Worm (Caenorhabditis elegans) whole organism, L4 larva: ENCODE data around the gene eelo-1.

Experiments
- F26F4.8 ChIP-seq: fragments of 200-800 bp; sonication (Bioruptor generic); conservative IDR thresholded peaks from 2 replicates; pipeline ENCODE4 v1.3.6; 2022; ENCODE audit warnings: missing genetic modification characterization, missing compliant biosample characterization
- F49E8.2 ChIP-seq: sonication (generic microtip); optimal IDR thresholded peaks from 2 replicates; lab custom pipeline; 2016; ENCODE audit warnings: missing compliant biosample characterization, mild to moderate bottlenecking, missing genetic modification characterization, borderline replicate concordance
- Y75B8A.6 ChIP-seq: fragments of 200-800 bp; sonication (Bioruptor generic); IDR thresholded peaks from 2 replicates; pipeline ENCODE4 v1.3.6; 2022; ENCODE audit warnings: missing genetic modification reagents, missing genetic modification characterization, missing compliant biosample characterization
- ZK337.2 ChIP-seq: fragments of 200-800 bp; sonication (Bioruptor generic); IDR thresholded peaks from 2 replicates; pipeline ENCODE4 v1.3.6; 2022; ENCODE audit warnings: missing genetic modification reagents, missing genetic modification characterization, missing compliant biosample characterization
- aha-1 ChIP-seq: fragments of 150-350 bp; peaks from one replicate; lab custom pipeline; 2014; ENCODE audit warnings: missing biosample characterization, missing genetic modification characterization
- ceh-20 ChIP-seq: fragments of 200-800 bp; sonication (Bioruptor generic); IDR thresholded peaks from 2 replicates; pipeline ENCODE4 v1.3.6; 2022; ENCODE audit warnings: missing genetic modification reagents, missing genetic modification characterization, missing compliant biosample characterization
- ceh-28 ChIP-seq: fragments of 150-350 bp; optimal IDR thresholded peaks from 2 replicates; lab custom pipeline; 2014; ENCODE audit warnings: missing biosample characterization, missing genetic modification reagents, missing genetic modification characterization
- cey-2 ChIP-seq: sonication (generic microtip); optimal IDR thresholded peaks from 3 replicates; lab custom pipeline; 2017; ENCODE audit warnings: missing genetic modification characterization, mild to moderate bottlenecking, missing compliant biosample characterization, antibody characterized with exemption, borderline replicate concordance; ENCODE audit not compliant: insufficient read depth
- daf-16 ChIP-seq, 3 experiments: sonication (generic microtip); optimal IDR thresholded peaks; 2 replicates each; lab custom pipeline; 2016 to 2017; ENCODE audit warnings: missing genetic modification characterization in 3 of 3, missing genetic modification reagents in 3 of 3, mild to moderate bottlenecking in 2 of 3, missing compliant biosample characterization in 2 of 3, missing biosample characterization in 1 of 3, moderate library complexity in 1 of 3
- daf-19 ChIP-seq: fragments of 200-800 bp; sonication (Bioruptor generic); conservative IDR thresholded peaks from 2 replicates; pipeline ENCODE4 v1.3.6; 2022; ENCODE audit warnings: missing genetic modification characterization, missing compliant biosample characterization
- dpl-1 ChIP-seq: fragments of 150-350 bp; optimal IDR thresholded peaks from 2 replicates; lab custom pipeline; 2014; ENCODE audit warnings: missing biosample characterization, missing genetic modification reagents, missing genetic modification characterization
- egl-27 ChIP-seq: sonication (generic microtip); optimal IDR thresholded peaks from 3 replicates; lab custom pipeline; 2017; ENCODE audit warnings: missing biosample characterization, missing genetic modification reagents, missing genetic modification characterization
- hif-1 ChIP-seq, 2 experiments: sonication (generic microtip); optimal IDR thresholded peaks; 2 replicates each; lab custom pipeline; 2016 to 2017; ENCODE audit warnings: missing compliant biosample characterization in 2 of 2, missing genetic modification characterization in 2 of 2, missing genetic modification reagents in 2 of 2, missing genotype in 2 of 2, mild to moderate bottlenecking in 1 of 2
- hlh-30 ChIP-seq: sonication (generic microtip); optimal IDR thresholded peaks from 2 replicates; lab custom pipeline; 2017; ENCODE audit warnings: antibody characterized with exemption, mild to moderate bottlenecking, missing genetic modification characterization, missing compliant biosample characterization; ENCODE audit not compliant: insufficient read depth
- hmg-1.1 ChIP-seq: fragments of 200-800 bp; sonication (Bioruptor generic); IDR thresholded peaks from 2 replicates; pipeline ENCODE4 v1.3.6; 2022; ENCODE audit warnings: missing genetic modification reagents, missing genetic modification characterization, missing compliant biosample characterization
- lin-1 ChIP-seq: fragments of 200-800 bp; sonication (Bioruptor generic); IDR thresholded peaks from 2 replicates; pipeline ENCODE4 v1.3.6; 2022; ENCODE audit warnings: missing genetic modification reagents, missing genetic modification characterization, missing compliant biosample characterization
- lin-13 ChIP-seq: fragments of 150-350 bp; optimal IDR thresholded peaks from 2 replicates; lab custom pipeline; 2014; ENCODE audit warnings: missing biosample characterization, missing genetic modification reagents, missing genetic modification characterization
- lin-38 ChIP-seq: fragments of 200-800 bp; sonication (Bioruptor generic); IDR thresholded peaks from 2 replicates; pipeline ENCODE4 v1.3.6; 2022; ENCODE audit warnings: missing genetic modification reagents, missing genetic modification characterization, missing compliant biosample characterization
- lsy-2 ChIP-seq, 2 experiments: fragments of 150-350 bp in 1 of 2; sonication (generic microtip) in 1 of 2; optimal IDR thresholded peaks; 2 replicates each; lab custom pipeline; 2014 to 2017; ENCODE audit warnings: missing biosample characterization in 2 of 2, missing genetic modification characterization in 2 of 2
- mep-1 ChIP-seq: fragments of 150-350 bp; sonication (generic microtip); optimal IDR thresholded peaks from 3 replicates; lab custom pipeline; 2014; ENCODE audit warnings: missing biosample characterization, missing genetic modification characterization
- mes-2 ChIP-seq: sonication (generic microtip); optimal IDR thresholded peaks from 2 replicates; lab custom pipeline; 2016; ENCODE audit warnings: missing genotype, mild to moderate bottlenecking, missing genetic modification characterization, missing compliant biosample characterization; ENCODE audit not compliant: poor library complexity, severe bottlenecking
- nhr-102 ChIP-seq: sonication (generic microtip); optimal IDR thresholded peaks from 2 replicates; lab custom pipeline; 2016; ENCODE audit warnings: mild to moderate bottlenecking, missing genetic modification characterization, moderate library complexity, missing compliant biosample characterization
- nhr-25 ChIP-seq: sonication (generic microtip); optimal IDR thresholded peaks from 2 replicates; lab custom pipeline; 2017; ENCODE audit warnings: missing genetic modification characterization, mild to moderate bottlenecking, missing compliant biosample characterization, antibody characterized with exemption, moderate library complexity, borderline replicate concordance; ENCODE audit not compliant: insufficient read depth
- nhr-28 ChIP-seq: fragments of 150-350 bp; optimal IDR thresholded peaks from 2 replicates; lab custom pipeline; 2014; ENCODE audit warnings: missing biosample characterization, missing genetic modification characterization
- nhr-48 ChIP-seq: sonication (generic microtip); optimal IDR thresholded peaks from 2 replicates; lab custom pipeline; 2016; ENCODE audit warnings: mild to moderate bottlenecking, missing genetic modification characterization, missing compliant biosample characterization
- nhr-76 ChIP-seq: fragments of 150-350 bp; optimal IDR thresholded peaks from 2 replicates; lab custom pipeline; 2014; ENCODE audit warnings: missing biosample characterization, missing genetic modification characterization
- pha-4 ChIP-seq, 2 experiments: fragments of 150-350 bp in 1 of 2; fragments of 200-800 bp in 1 of 2; sonication (Bioruptor generic) in 1 of 2; IDR thresholded peaks in 1 of 2; optimal IDR thresholded peaks in 1 of 2; 2 replicates each; pipeline versions ENCODE4 v1.3.6 to Lab custom; 2014 to 2022; ENCODE audit warnings: missing genetic modification characterization in 2 of 2, missing genetic modification reagents in 2 of 2, missing biosample characterization in 1 of 2, missing compliant biosample characterization in 1 of 2
- pqm-1 ChIP-seq: sonication (generic microtip); optimal IDR thresholded peaks from 2 replicates; lab custom pipeline; 2017; ENCODE audit warnings: missing biosample characterization, missing genetic modification characterization
- saeg-2 ChIP-seq: fragments of 200-800 bp; sonication (Bioruptor generic); IDR thresholded peaks from 2 replicates; pipeline ENCODE4 v1.3.6; 2022; ENCODE audit warnings: missing genetic modification reagents, missing genetic modification characterization, missing compliant biosample characterization
- sdz-12 ChIP-seq: fragments of 200-800 bp; sonication (Bioruptor generic); optimal IDR thresholded peaks from 2 replicates; lab custom pipeline; 2018; ENCODE audit warnings: mild to moderate bottlenecking, missing genetic modification characterization, missing compliant biosample characterization
- skn-1 ChIP-seq: fragments of 150-350 bp; optimal IDR thresholded peaks from 2 replicates; lab custom pipeline; 2014; ENCODE audit warnings: missing biosample characterization, missing genetic modification characterization
- snpc-1.2 ChIP-seq: fragments of 200-800 bp; sonication (Bioruptor generic); IDR thresholded peaks from 2 replicates; pipeline ENCODE4 v1.3.6; 2022; ENCODE audit warnings: missing genetic modification reagents, missing genetic modification characterization, missing compliant biosample characterization
- spr-1 ChIP-seq: sonication (generic microtip); optimal IDR thresholded peaks from 2 replicates; lab custom pipeline; 2016; ENCODE audit warnings: mild to moderate bottlenecking, missing genetic modification characterization, missing compliant biosample characterization
- tra-1 ChIP-seq: fragments of 200-800 bp; sonication (Bioruptor generic); IDR thresholded peaks from 2 replicates; pipeline ENCODE4 v1.3.6; 2022; ENCODE audit warnings: missing genetic modification reagents, missing genetic modification characterization, missing compliant biosample characterization
- unc-130 ChIP-seq: sonication (generic microtip); optimal IDR thresholded peaks from 2 replicates; lab custom pipeline; 2016; ENCODE audit warnings: missing genetic modification reagents, missing genetic modification characterization, missing compliant biosample characterization
- unc-39 ChIP-seq: sonication (generic microtip); optimal IDR thresholded peaks from 2 replicates; lab custom pipeline; 2017; ENCODE audit warnings: missing biosample characterization, missing genetic modification characterization
- unc-62 ChIP-seq, 3 experiments: fragments of 150-350 bp in 1 of 3; sonication (generic microtip); optimal IDR thresholded peaks in 2 of 3; peaks in 1 of 3; 1 replicate in 1 of 3; 2 replicates in 2 of 3; lab custom pipeline; 2014 to 2017; ENCODE audit warnings: missing biosample characterization in 3 of 3, missing genetic modification characterization in 3 of 3, missing genetic modification reagents in 3 of 3, missing genotype in 1 of 3
- vab-7 ChIP-seq: fragments of 200-800 bp; sonication (Bioruptor generic); IDR thresholded peaks from 2 replicates; pipeline ENCODE4 v1.3.6; 2022; ENCODE audit warnings: missing genetic modification reagents, missing genetic modification characterization, missing compliant biosample characterization
- zfp-3 ChIP-seq: fragments of 200-800 bp; sonication (Bioruptor generic); conservative IDR thresholded peaks from 2 replicates; pipeline ENCODE4 v1.3.6; 2022; ENCODE audit warnings: missing genetic modification reagents, missing genetic modification characterization, missing compliant biosample characterization
- zip-2 ChIP-seq: fragments of 150-350 bp; optimal IDR thresholded peaks from 2 replicates; lab custom pipeline; 2014; ENCODE audit warnings: missing biosample characterization, missing genetic modification characterization
- ztf-11 ChIP-seq: fragments of 150-350 bp; optimal IDR thresholded peaks from 2 replicates; lab custom pipeline; 2014; ENCODE audit warnings: missing biosample characterization, missing genetic modification characterization
- ztf-7 ChIP-seq: fragments of 150-350 bp; optimal IDR thresholded peaks from 2 replicates; lab custom pipeline; 2014; ENCODE audit warnings: missing biosample characterization, missing genetic modification characterization

Gene eelo-1

ce11 chrIII:1558441-1559159 is at the start of gene eelo-1, which contains the start of gene Y67D2.2:
eelo-1 (minus strand) TSS chrIII:1558529.
Y67D2.2 (plus strand) TSS chrIII:1558800.
- TF ChIP-seq nhr-102 (tag; lab: Kevin White, UChicago) (peak; percentile 7), lin-13 (peak; percentile 13), hif-1 (tag; optimal IDR thresholded peaks at IDR 0.05; lab: Kevin White, UChicago) (no peak), hmg-1.1 (GFP tag; lab: Robert Waterston, UW) (0 out of 2 replicates have a peak, but pooled peaks have one; percentile 18), daf-16 (GFP tag; optimal IDR thresholded peaks at IDR 0.05; lab: Kevin White, UChicago) (no peak), daf-16 (tag; optimal IDR thresholded peaks at IDR 0.05; lab: Kevin White, UChicago) (peak; percentile 18), Y75B8A.6 (GFP tag; lab: Robert Waterston, UW) (no peak), tra-1 (GFP tag; lab: Robert Waterston, UW) (no peak), hlh-30 (peak; percentile 23), nhr-28 (tag; lab: Kevin White, UChicago) (no peak), unc-130 (GFP tag; lab: Kevin White, UChicago) (no peak), dpl-1 (peak; percentile 77), lsy-2 (tag; optimal IDR thresholded peaks at IDR 0.05; lab: Kevin White, UChicago) (peak in 1 of 2 experiments; percentile 85), lin-38 (GFP tag; lab: Robert Waterston, UW) (peak; percentile 79), mep-1 (tag; lab: Kevin White, UChicago) (peak; percentile 53), mes-2 (tag; lab: Kevin White, UChicago) (peak; percentile 83), ztf-7 (tag; lab: Kevin White, UChicago) (peak; percentile 36), egl-27 (tag; lab: Kevin White, UChicago) (no peak), aha-1 (peak; percentile 1), vab-7 (GFP tag; lab: Robert Waterston, UW) (no peak), unc-62 (GFP tag; optimal IDR thresholded peaks at IDR 0.05 in 1 of 2; lab: Kevin White, UChicago) (peak in 1 of 2 experiments; percentile 93), unc-62 (tag; optimal IDR thresholded peaks at IDR 0.05; lab: Kevin White, UChicago) (no peak), daf-19 (no peak)

- TF ChIP-seq F49E8.2 (tag; lab: Kevin White, UChicago) (no peak), lin-1 (no peak), nhr-25 (tag; lab: Kevin White, UChicago) (no peak), ceh-28 (tag; lab: Kevin White, UChicago) (peak; percentile 85), snpc-1.2 (GFP tag; lab: Robert Waterston, UW) (no peak), F26F4.8 (GFP tag; lab: Robert Waterston, UW) (no peak)
Observed at ce11 chrIII:1607659-1608058, 49.3 kb upstream of the eelo-1 start.

ce11 chrIII:1604514-1604976 is 46.2 kb upstream of the eelo-1 start, which contains the start of gene Y22D7AL.6:
Y22D7AL.6 (plus strand) TSS chrIII:1604926.
- TF ChIP-seq unc-39 (tag; lab: Kevin White, UChicago) (no peak), pha-4 (GFP tag; IDR thresholded peaks at IDR 0.05; lab: Robert Waterston, UW) (peak; percentile 91), pha-4 (tag; optimal IDR thresholded peaks at IDR 0.05; lab: Kevin White, UChicago) (no peak), sdz-12 (GFP tag; lab: Kevin White, UChicago) (no peak), ztf-11 (no peak), mes-2 (tag; lab: Kevin White, UChicago) (peak; percentile 65), hlh-30 (no peak), cey-2 (tag; lab: Kevin White, UChicago) (no peak), nhr-48 (tag; lab: Kevin White, UChicago) (peak; percentile 65), snpc-1.2 (GFP tag; lab: Robert Waterston, UW) (peak; percentile 79), skn-1 (tag; lab: Kevin White, UChicago) (no peak), zip-2 (tag; lab: Kevin White, UChicago) (no peak), ZK337.2 (GFP tag; lab: Robert Waterston, UW) (no peak), ceh-20 (GFP tag; lab: Robert Waterston, UW) (peak; percentile 52; the same call in 1 of the 2 replicates), spr-1 (tag; lab: Kevin White, UChicago) (peak; percentile 61), daf-16 (GFP tag; optimal IDR thresholded peaks at IDR 0.05; lab: Kevin White, UChicago) (peak; percentile 49 to 90), daf-16 (tag; optimal IDR thresholded peaks at IDR 0.05; lab: Kevin White, UChicago) (peak; percentile 46), pqm-1 (tag; lab: Kevin White, UChicago) (no peak), saeg-2 (GFP tag; lab: Robert Waterston, UW) (no peak), nhr-102 (tag; lab: Kevin White, UChicago) (peak; percentile 64), hif-1 (tag; optimal IDR thresholded peaks at IDR 0.05; lab: Kevin White, UChicago) (peak in 1 of 2 experiments; percentile 1), egl-27 (tag; lab: Kevin White, UChicago) (no peak), zfp-3 (GFP tag; lab: Robert Waterston, UW) (peak; percentile 79; the same call in 1 of the 2 replicates), nhr-76 (tag; lab: Kevin White, UChicago) (no peak)
